Fruit fly (Drosophila melanogaster): ENCODE measurements around the gene Sptr.

Gene Sptr

dm6 chrX:8419534-8419933, 44.7 kb downstream of the Sptr start:
- TF ChIP-seq usp (GFP tag; optimal IDR thresholded peaks at IDR 0.05) (no peak), pan (optimal IDR thresholded peaks at IDR 0.05) (no peak), EcR (GFP tag; optimal IDR thresholded peaks at IDR 0.05) (no peak), CG8478 (optimal IDR thresholded peaks at IDR 0.05) (no peak), psq (optimal IDR thresholded peaks at IDR 0.05) (no peak), Dll (optimal IDR thresholded peaks at IDR 0.05) (no peak)

dm6 chrX:8416956-8417355, 47.3 kb downstream of the Sptr start:
- TF ChIP-seq psq (optimal IDR thresholded peaks at IDR 0.05) (no peak), usp (GFP tag; optimal IDR thresholded peaks at IDR 0.05) (no peak), EcR (GFP tag; optimal IDR thresholded peaks at IDR 0.05) (no peak), Dll (optimal IDR thresholded peaks at IDR 0.05) (no peak), CG8478 (optimal IDR thresholded peaks at IDR 0.05) (no peak), pan (optimal IDR thresholded peaks at IDR 0.05) (no peak)

dm6 chrX:8416209-8416608, 48.0 kb downstream of the Sptr start:
- TF ChIP-seq Dll (optimal IDR thresholded peaks at IDR 0.05) (no peak), pan (optimal IDR thresholded peaks at IDR 0.05) (no peak), EcR (GFP tag; optimal IDR thresholded peaks at IDR 0.05) (peak in 1 of 2 experiments; percentile 66)

- TF ChIP-seq CG8478 (optimal IDR thresholded peaks at IDR 0.05) (no peak), usp (GFP tag; optimal IDR thresholded peaks at IDR 0.05) (no peak), psq (optimal IDR thresholded peaks at IDR 0.05) (no peak), pan (optimal IDR thresholded peaks at IDR 0.05) (no peak), Dll (optimal IDR thresholded peaks at IDR 0.05) (no peak), EcR (GFP tag; optimal IDR thresholded peaks at IDR 0.05) (no peak)
Observed at dm6 chrX:8415605-8416004, 48.6 kb downstream of the Sptr start.

- TF ChIP-seq Dll (optimal IDR thresholded peaks at IDR 0.05) (no peak), psq (optimal IDR thresholded peaks at IDR 0.05) (no peak)
Observed at dm6 chrX:8414351-8414750, 49.9 kb downstream of the Sptr start.

- no peak for TF ChIP-seq usp (GFP tag; optimal IDR thresholded peaks at IDR 0.05)
- TF ChIP-seq pan (optimal IDR thresholded peaks at IDR 0.05): no peak
- no peak for TF ChIP-seq EcR (GFP tag; optimal IDR thresholded peaks at IDR 0.05)
- no peak for TF ChIP-seq CG8478 (optimal IDR thresholded peaks at IDR 0.05)
- no peak for TF ChIP-seq psq (optimal IDR thresholded peaks at IDR 0.05)
- TF ChIP-seq Dll (optimal IDR thresholded peaks at IDR 0.05): no peak
Observed at dm6 chrX:8413513-8414113, 50.6 kb downstream of the Sptr start.
